Worm (Caenorhabditis elegans): ENCODE measurements around the gene M110.9.

M110.9 gene

ce11 chrII:8185016-8185493 lies 46.0 kb upstream of the M110.9 start, which contains the start of the genes mig-5 and cct-1 (continued):
- peak in 1 of 2 experiments; percentile 98 for TF ChIP-seq unc-62 (GFP tag; optimal IDR thresholded peaks at IDR 0.05 in 1 of 2)
- no peak for TF ChIP-seq unc-62 (tag; optimal IDR thresholded peaks at IDR 0.05)
- TF ChIP-seq mdl-1 (tag; optimal IDR thresholded peaks at IDR 0.05): peak; percentile 51 to 75
- peak; percentile 87 for TF ChIP-seq pha-4 (GFP tag; IDR thresholded peaks at IDR 0.05)
- peak; percentile 88 for TF ChIP-seq pha-4 (tag; optimal IDR thresholded peaks at IDR 0.05)
- peak; percentile 25 for TF ChIP-seq ceh-28 (tag; optimal IDR thresholded peaks at IDR 0.05)
- TF ChIP-seq T20F7.1 (GFP tag; optimal IDR thresholded peaks at IDR 0.05): peak; percentile 93
- peak; percentile 62 for TF ChIP-seq pqm-1 (tag; optimal IDR thresholded peaks at IDR 0.05)
- TF ChIP-seq attf-4 (tag; optimal IDR thresholded peaks at IDR 0.05): no peak
- peak; percentile 77 for TF ChIP-seq mdt-29 (GFP tag; IDR thresholded peaks at IDR 0.05)
- peak; percentile 91 for TF ChIP-seq spr-1 (tag; optimal IDR thresholded peaks at IDR 0.05)
- no peak for TF ChIP-seq aly-2 (tag; optimal IDR thresholded peaks at IDR 0.05)
- TF ChIP-seq Y105C5A.15 (GFP tag; IDR thresholded peaks at IDR 0.05): no peak
- TF ChIP-seq egl-27 (tag; optimal IDR thresholded peaks at IDR 0.05): no peak
- peak; percentile 2 for TF ChIP-seq nhr-76 (tag; optimal IDR thresholded peaks at IDR 0.05)
- no peak for TF ChIP-seq D1046.2 (GFP tag; IDR thresholded peaks at IDR 0.05)
- TF ChIP-seq ztf-11 (tag; optimal IDR thresholded peaks at IDR 0.05): no peak
- TF ChIP-seq skn-1 (tag; optimal IDR thresholded peaks at IDR 0.05): no peak
- TF ChIP-seq lin-13 (GFP tag; optimal IDR thresholded peaks at IDR 0.05): peak; percentile 87
- TF ChIP-seq lin-1 (GFP tag; IDR thresholded peaks at IDR 0.05): peak; percentile 85
- TF ChIP-seq nhr-42 (GFP tag; IDR thresholded peaks at IDR 0.05): peak; percentile 78; the same call in 1 of the 2 replicates
- peak; percentile 88 for TF ChIP-seq F37D6.2 (tag; optimal IDR thresholded peaks at IDR 0.05)
- TF ChIP-seq vab-7 (GFP tag; IDR thresholded peaks at IDR 0.05): 0 out of 2 replicates have a peak, but pooled peaks have one; percentile 29
- TF ChIP-seq lin-29 (GFP tag; IDR thresholded peaks at IDR 0.05): peak; percentile 73
- TF ChIP-seq dmd-6 (GFP tag; IDR thresholded peaks at IDR 0.05): peak; percentile 89
- peak; percentile 92 for TF ChIP-seq duxl-1 (tag; optimal IDR thresholded peaks at IDR 0.05; ENCODE audit: poor library complexity)
- peak; percentile 87 for TF ChIP-seq zag-1 (tag; optimal IDR thresholded peaks at IDR 0.05)
- no peak for TF ChIP-seq Y75B8A.6 (GFP tag; IDR thresholded peaks at IDR 0.05)
- TF ChIP-seq zip-11 (GFP tag; IDR thresholded peaks at IDR 0.05): no peak
- no peak for TF ChIP-seq lim-7 (GFP tag; IDR thresholded peaks at IDR 0.05)
- TF ChIP-seq lir-3 (tag; optimal IDR thresholded peaks at IDR 0.05): peak; percentile 41
- TF ChIP-seq F10B5.3 (tag; optimal IDR thresholded peaks at IDR 0.05): peak; percentile 85
- no peak for TF ChIP-seq nhr-41 (GFP tag; IDR thresholded peaks at IDR 0.05)
- TF ChIP-seq egl-43 (GFP tag; IDR thresholded peaks at IDR 0.05): peak; percentile 66
- peak; percentile 88 for TF ChIP-seq nhr-10 (tag; optimal IDR thresholded peaks at IDR 0.05)
- no peak for TF ChIP-seq unc-39 (tag; optimal IDR thresholded peaks at IDR 0.05)
- TF ChIP-seq set-16 (GFP tag; IDR thresholded peaks at IDR 0.05): no peak
- TF ChIP-seq nhr-6 (tag; optimal IDR thresholded peaks at IDR 0.05): peak; percentile 98
- TF ChIP-seq nhr-102 (tag; optimal IDR thresholded peaks at IDR 0.05): peak; percentile 96
- peak; percentile 49 for TF ChIP-seq nhr-237 (tag; optimal IDR thresholded peaks at IDR 0.05)
- peak; percentile 78 for TF ChIP-seq zfp-2 (tag; optimal IDR thresholded peaks at IDR 0.05)
- no peak for TF ChIP-seq daf-12 (tag; optimal IDR thresholded peaks at IDR 0.05)
- peak in 1 of 2 experiments; percentile 67 for TF ChIP-seq hif-1 (tag; optimal IDR thresholded peaks at IDR 0.05)
- peak; percentile 58 for TF ChIP-seq Y48G9A.11 (GFP tag; IDR thresholded peaks at IDR 0.05)
- peak; percentile 95 for TF ChIP-seq nhr-11 (tag; optimal IDR thresholded peaks at IDR 0.05)
- TF ChIP-seq hlh-11 (tag; optimal IDR thresholded peaks at IDR 0.05): peak; percentile 94
- TF ChIP-seq zfp-3 (GFP tag; conservative IDR thresholded peaks at IDR 0.05): peak; percentile 87
- peak; percentile 76; the same call in 1 of the 2 replicates for TF ChIP-seq saeg-2 (GFP tag; IDR thresholded peaks at IDR 0.05)
- no peak for TF ChIP-seq sdz-12 (GFP tag; optimal IDR thresholded peaks at IDR 0.05)
- no peak for TF ChIP-seq F49E8.2 (tag; optimal IDR thresholded peaks at IDR 0.05; ENCODE audit: borderline replicate concordance)
- TF ChIP-seq rbr-2 (tag; optimal IDR thresholded peaks at IDR 0.05): peak; percentile 96
- TF ChIP-seq T26A8.4 (GFP tag; IDR thresholded peaks at IDR 0.05): peak; percentile 97

All from whole organism, L4 larva.